Fruit fly (Drosophila melanogaster) whole organism, embryonic: ENCODE results near the gene lectin-33A.

Experiments
- ATbp ChIP-seq: fragments of 200-800 bp; sonication (Bioruptor generic); optimal IDR thresholded peaks from 2 replicates; lab custom pipeline; 2017; ENCODE audit warnings: missing biosample characterization, mild to moderate bottlenecking, missing genetic modification characterization, missing genetic modification reagents
- Abd-B ChIP-seq: fragments of 200-800 bp; sonication (Bioruptor generic); optimal IDR thresholded peaks from 2 replicates; lab custom pipeline; 2018; ENCODE audit warnings: missing biosample characterization, mild to moderate bottlenecking, missing genetic modification characterization, moderate library complexity
- Blimp-1 ChIP-seq: fragments of 200-800 bp; sonication (Bioruptor generic); optimal IDR thresholded peaks from 3 replicates; lab custom pipeline; 2018; ENCODE audit warnings: missing biosample characterization, missing genetic modification characterization, mild to moderate bottlenecking, moderate library complexity, missing genetic modification reagents
- BtbVII ChIP-seq: fragments of 200-800 bp; sonication (Bioruptor generic); optimal IDR thresholded peaks from 3 replicates; lab custom pipeline; 2017; ENCODE audit warnings: missing biosample characterization, mild to moderate bottlenecking, missing genetic modification characterization
- CG10147 ChIP-seq: fragments of 200-800 bp; sonication (Bioruptor generic); optimal IDR thresholded peaks from 2 replicates; lab custom pipeline; 2019; ENCODE audit warnings: missing biosample characterization, mild to moderate bottlenecking, missing genetic modification characterization, moderate library complexity
- CG11456 ChIP-seq: fragments of 200-800 bp; sonication (Bioruptor generic); IDR thresholded peaks from 3 replicates; pipeline ENCODE4 v1.3.6; 2022; ENCODE audit warnings: missing biosample characterization, missing genetic modification characterization
- CG11504 ChIP-seq: fragments of 200-800 bp; sonication (Bioruptor generic); optimal IDR thresholded peaks from 3 replicates; lab custom pipeline; 2019; ENCODE audit warnings: missing biosample characterization, mild to moderate bottlenecking, missing genetic modification characterization, moderate library complexity
- CG12155 ChIP-seq: fragments of 200-800 bp; sonication (Bioruptor generic); optimal IDR thresholded peaks from 3 replicates; lab custom pipeline; 2016; ENCODE audit warnings: missing biosample characterization, missing genetic modification characterization
- CG15514 ChIP-seq: fragments of 200-800 bp; sonication (Bioruptor generic); optimal IDR thresholded peaks from 3 replicates; lab custom pipeline; 2017; ENCODE audit warnings: missing biosample characterization, missing genetic modification characterization, mild to moderate bottlenecking, moderate library complexity, missing genetic modification reagents
- CG1602 ChIP-seq: fragments of 200-800 bp; sonication (Bioruptor generic); optimal IDR thresholded peaks from 3 replicates; lab custom pipeline; 2016; ENCODE audit warnings: missing biosample characterization, missing genetic modification characterization
- CG18262 ChIP-seq: fragments of 200-800 bp; optimal IDR thresholded peaks from 3 replicates; lab custom pipeline; 2019; ENCODE audit warnings: missing biosample characterization, mild to moderate bottlenecking, missing genetic modification characterization, moderate library complexity
- CG1832 ChIP-seq: fragments of 200-800 bp; sonication (Bioruptor generic); optimal IDR thresholded peaks from 2 replicates; lab custom pipeline; 2017; ENCODE audit warnings: missing biosample characterization, mild to moderate bottlenecking, missing genetic modification characterization, inconsistent platforms
- CG31388 ChIP-seq: fragments of 200-800 bp; sonication (Bioruptor generic); optimal IDR thresholded peaks from 2 replicates; lab custom pipeline; 2016; ENCODE audit warnings: missing biosample characterization, missing genetic modification characterization
- CG32532 ChIP-seq: fragments of 200-800 bp; sonication (Bioruptor generic); IDR thresholded peaks from 2 replicates; pipeline ENCODE4 v1.3.6; 2022; ENCODE audit warnings: missing biosample characterization, missing genetic modification characterization
- CG3407 ChIP-seq: fragments of 200-800 bp; sonication (Bioruptor generic); optimal IDR thresholded peaks from 2 replicates; lab custom pipeline; 2018; ENCODE audit warnings: missing biosample characterization, mild to moderate bottlenecking, missing genetic modification characterization
- CG34376 ChIP-seq: fragments of 200-800 bp; sonication (Bioruptor generic); optimal IDR thresholded peaks from 2 replicates; lab custom pipeline; 2018; ENCODE audit warnings: missing biosample characterization, mild to moderate bottlenecking, missing genetic modification characterization
- CG4424 ChIP-seq: fragments of 200-800 bp; sonication (Bioruptor generic); optimal IDR thresholded peaks from 3 replicates; lab custom pipeline; 2016; ENCODE audit warnings: missing biosample characterization, missing genetic modification characterization
- CG6654 ChIP-seq: fragments of 200-800 bp; sonication (Bioruptor generic); optimal IDR thresholded peaks from 2 replicates; lab custom pipeline; 2017; ENCODE audit warnings: missing biosample characterization, mild to moderate bottlenecking, missing genetic modification characterization
- CG8290 ChIP-seq, 3 experiments: fragments of 200-800 bp; sonication (Bioruptor generic); optimal IDR thresholded peaks; 2 replicates each; lab custom pipeline; 2016 to 2019; ENCODE audit warnings: missing biosample characterization in 3 of 3, missing genetic modification characterization in 3 of 3, mild to moderate bottlenecking in 2 of 3, moderate library complexity in 1 of 3
- Fer1 ChIP-seq: fragments of 200-800 bp; sonication (Bioruptor generic); optimal IDR thresholded peaks from 2 replicates; lab custom pipeline; 2017; ENCODE audit warnings: missing biosample characterization, mild to moderate bottlenecking, missing genetic modification characterization
- Fer3 ChIP-seq: fragments of 200-800 bp; sonication (Bioruptor generic); optimal IDR thresholded peaks from 2 replicates; lab custom pipeline; 2018; ENCODE audit warnings: missing biosample characterization, mild to moderate bottlenecking, missing genetic modification characterization, moderate library complexity
- H15 ChIP-seq: fragments of 200-800 bp; sonication (Bioruptor generic); IDR thresholded peaks from 3 replicates; pipeline ENCODE4 v1.3.6; 2022; ENCODE audit warnings: missing biosample characterization, missing genetic modification characterization
- Hand ChIP-seq: fragments of 200-800 bp; sonication (Bioruptor generic); optimal IDR thresholded peaks from 2 replicates; lab custom pipeline; 2017; ENCODE audit warnings: mild to moderate bottlenecking, missing biosample characterization, missing genetic modification reagents, missing genetic modification characterization
- Hmr ChIP-seq: fragments of 200-800 bp; sonication (Bioruptor generic); optimal IDR thresholded peaks from 3 replicates; lab custom pipeline; 2017; ENCODE audit warnings: mild to moderate bottlenecking, missing biosample characterization, missing genetic modification reagents, missing genetic modification characterization
- Med ChIP-seq: fragments of 200-800 bp; sonication (Bioruptor generic); peaks from one replicate; lab custom pipeline; 2016; ENCODE audit warnings: missing biosample characterization, missing genetic modification characterization, mild to moderate bottlenecking, inconsistent platforms, moderate library complexity
- Mrtf ChIP-seq: fragments of 200-800 bp; sonication (Bioruptor generic); IDR thresholded peaks from 3 replicates; pipeline ENCODE4 v1.3.6; 2022; ENCODE audit warnings: missing biosample characterization, missing genetic modification characterization
- Oaz ChIP-seq: fragments of 200-800 bp; sonication (Bioruptor generic); IDR thresholded peaks from 2 replicates; pipeline ENCODE4 v1.3.6; 2022; ENCODE audit warnings: missing biosample characterization, missing genetic modification characterization
- Pdp1 ChIP-seq, 2 experiments: fragments of 200-800 bp; sonication (Bioruptor generic); optimal IDR thresholded peaks; 3 replicates each; lab custom pipeline; 2016; ENCODE audit warnings: missing biosample characterization in 2 of 2, missing genetic modification characterization in 2 of 2, mild to moderate bottlenecking in 1 of 2, moderate library complexity in 1 of 2
- Ssrp ChIP-seq: fragments of 200-800 bp; sonication (Bioruptor generic); optimal IDR thresholded peaks from 2 replicates; lab custom pipeline; 2018; ENCODE audit warnings: missing biosample characterization, mild to moderate bottlenecking, missing genetic modification characterization, moderate library complexity
- Stat92E ChIP-seq, 3 experiments: fragments of >200 bp in 2 of 3; fragments of 200-800 bp in 1 of 3; sonication (Bioruptor generic) in 1 of 3; optimal IDR thresholded peaks; 2 replicates each; lab custom pipeline; 2017 to 2019; ENCODE audit warnings: missing biosample characterization in 3 of 3, missing genetic modification characterization in 3 of 3, mild to moderate bottlenecking in 1 of 3, moderate library complexity in 1 of 3
- Trl ChIP-seq, 3 experiments: fragments of >200 bp in 2 of 3; fragments of 200-800 bp in 1 of 3; sonication (Bioruptor generic) in 1 of 3; optimal IDR thresholded peaks; 2 replicates in 1 of 3; 3 replicates in 2 of 3; lab custom pipeline; 2016 to 2017; ENCODE audit warnings: missing biosample characterization in 1 of 3, missing genetic modification characterization in 1 of 3
- Vsx1 ChIP-seq: fragments of 200-800 bp; sonication (Bioruptor generic); optimal IDR thresholded peaks from 2 replicates; lab custom pipeline; 2017; ENCODE audit warnings: missing biosample characterization, mild to moderate bottlenecking, missing genetic modification characterization, missing genetic modification reagents
- ap ChIP-seq: fragments of 200-800 bp; sonication (Bioruptor generic); IDR thresholded peaks from 2 replicates; pipeline ENCODE4 v1.3.6; 2022; ENCODE audit warnings: missing biosample characterization, missing genetic modification characterization
- cato ChIP-seq: fragments of 200-800 bp; sonication (Bioruptor generic); optimal IDR thresholded peaks from 2 replicates; lab custom pipeline; 2016; ENCODE audit warnings: missing biosample characterization, missing genetic modification characterization, borderline replicate concordance
- cg ChIP-seq: fragments of 200-800 bp; sonication (Bioruptor generic); optimal IDR thresholded peaks from 3 replicates; lab custom pipeline; 2019; ENCODE audit warnings: missing biosample characterization, mild to moderate bottlenecking, missing genetic modification characterization, moderate library complexity
- chinmo ChIP-seq: fragments of 200-800 bp; sonication (Bioruptor generic); IDR thresholded peaks from 4 replicates; pipeline ENCODE4 v1.3.6; 2022; ENCODE audit warnings: missing biosample characterization, missing genetic modification characterization; ENCODE audit not compliant: partially characterized antibody
- chm ChIP-seq: fragments of 200-800 bp; sonication (Bioruptor generic); IDR thresholded peaks from 2 replicates; pipeline ENCODE4 v1.3.6; 2022; ENCODE audit warnings: missing biosample characterization, missing genetic modification characterization
- crc ChIP-seq: fragments of 200-800 bp; sonication (Bioruptor generic); optimal IDR thresholded peaks from 2 replicates; lab custom pipeline; 2016; ENCODE audit warnings: missing biosample characterization, missing genetic modification characterization
- fd64A ChIP-seq: fragments of 200-800 bp; sonication (Bioruptor generic); optimal IDR thresholded peaks from 3 replicates; lab custom pipeline; 2018; ENCODE audit warnings: missing biosample characterization, mild to moderate bottlenecking, missing genetic modification characterization
- fru ChIP-seq: fragments of >200 bp; optimal IDR thresholded peaks from 2 replicates; lab custom pipeline; 2017
- grn ChIP-seq: fragments of 200-800 bp; sonication (Bioruptor generic); optimal IDR thresholded peaks from 3 replicates; lab custom pipeline; 2017; ENCODE audit warnings: missing biosample characterization, missing genetic modification characterization
- kni ChIP-seq: fragments of 200-800 bp; sonication (Bioruptor generic); optimal IDR thresholded peaks from 3 replicates; lab custom pipeline; 2017; ENCODE audit warnings: mild to moderate bottlenecking, missing biosample characterization, missing genetic modification reagents, missing genetic modification characterization
- lola ChIP-seq, 3 experiments: fragments of >200 bp in 2 of 3; fragments of 200-800 bp in 1 of 3; sonication (Bioruptor generic) in 1 of 3; optimal IDR thresholded peaks; 2 replicates each; lab custom pipeline; 2017 to 2019; ENCODE audit warnings: missing biosample characterization in 3 of 3, missing genetic modification characterization in 3 of 3, mild to moderate bottlenecking in 1 of 3, moderate library complexity in 1 of 3
- pfk ChIP-seq: fragments of 200-800 bp; sonication (Bioruptor generic); optimal IDR thresholded peaks from 2 replicates; lab custom pipeline; 2018; ENCODE audit warnings: missing biosample characterization, mild to moderate bottlenecking, missing genetic modification characterization, moderate library complexity
- run ChIP-seq: fragments of 200-800 bp; sonication (Bioruptor generic); optimal IDR thresholded peaks from 3 replicates; lab custom pipeline; 2018; ENCODE audit warnings: missing biosample characterization, mild to moderate bottlenecking, missing genetic modification characterization
- slou ChIP-seq: fragments of 200-800 bp; sonication (Bioruptor generic); optimal IDR thresholded peaks from 3 replicates; lab custom pipeline; 2016; ENCODE audit warnings: missing biosample characterization, missing genetic modification characterization
- so ChIP-seq: fragments of 200-800 bp; sonication (Bioruptor generic); IDR thresholded peaks from 3 replicates; pipeline ENCODE4 v1.3.6; 2022; ENCODE audit warnings: missing biosample characterization, missing genetic modification characterization

lectin-33A gene

DNA sequence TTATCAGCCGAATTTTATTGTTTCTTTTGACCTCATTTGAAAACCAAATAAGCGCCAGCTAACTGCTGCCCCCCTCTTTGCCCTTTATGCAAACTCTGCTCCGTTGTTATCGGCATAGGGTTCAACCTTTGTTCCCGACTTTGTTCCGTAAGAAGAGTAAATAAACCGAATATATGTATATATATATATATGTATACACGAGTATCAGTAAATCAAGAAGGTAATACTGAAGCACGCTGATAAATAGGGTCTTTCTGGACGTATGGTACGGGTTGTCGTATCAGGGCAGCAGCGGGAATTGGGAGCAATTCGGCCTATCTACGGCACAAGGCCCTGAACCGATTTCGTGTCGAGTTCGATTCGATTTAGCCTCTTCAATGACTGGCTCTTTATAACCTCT, 37.0 kb downstream of the lectin-33A start (continued):
- TF ChIP-seq CG4424 (GFP tag; lab: Kevin White, UChicago) (no peak), fru (lab: Kevin White, UChicago) (no peak), CG10147 (GFP tag; lab: Kevin White, UChicago) (no peak), CG31388 (GFP tag; lab: Kevin White, UChicago) (no peak), CG18262 (tag; lab: Kevin White, UChicago) (no peak), Mrtf (GFP tag; lab: Robert Waterston, UW) (no peak), Vsx1 (GFP tag; lab: Kevin White, UChicago) (peak; percentile 41), pfk (GFP tag; lab: Kevin White, UChicago) (no peak), Abd-B (GFP tag; lab: Kevin White, UChicago) (no peak), CG32532 (GFP tag; lab: Robert Waterston, UW) (no peak), Oaz (GFP tag; lab: Robert Waterston, UW) (no peak), Stat92E (GFP tag; optimal IDR thresholded peaks at IDR 0.05; lab: Kevin White, UChicago) (no peak), Pdp1 (GFP tag; optimal IDR thresholded peaks at IDR 0.05; lab: Kevin White, UChicago) (peak in 1 of 2 experiments; percentile 58), Hand (GFP tag; lab: Kevin White, UChicago) (no peak), CG11504 (tag; lab: Kevin White, UChicago) (no peak), CG3407 (peak; percentile 2), CG1602 (GFP tag; lab: Kevin White, UChicago) (no peak), Ssrp (tag; lab: Kevin White, UChicago) (no peak), ATbp (GFP tag; lab: Kevin White, UChicago) (peak; percentile 40), fd64A (GFP tag; lab: Kevin White, UChicago) (no peak), CG11456 (GFP tag; lab: Robert Waterston, UW) (0 out of 3 replicates have a peak, but pooled peaks have one; percentile 5), CG8290 (GFP tag; optimal IDR thresholded peaks at IDR 0.05; lab: Kevin White, UChicago) (no peak), CG8290 (tag; optimal IDR thresholded peaks at IDR 0.05; lab: Kevin White, UChicago) (no peak), CG34376 (GFP tag; lab: Kevin White, UChicago) (no peak), Fer1 (GFP tag; lab: Kevin White, UChicago) (no peak)

DNA sequence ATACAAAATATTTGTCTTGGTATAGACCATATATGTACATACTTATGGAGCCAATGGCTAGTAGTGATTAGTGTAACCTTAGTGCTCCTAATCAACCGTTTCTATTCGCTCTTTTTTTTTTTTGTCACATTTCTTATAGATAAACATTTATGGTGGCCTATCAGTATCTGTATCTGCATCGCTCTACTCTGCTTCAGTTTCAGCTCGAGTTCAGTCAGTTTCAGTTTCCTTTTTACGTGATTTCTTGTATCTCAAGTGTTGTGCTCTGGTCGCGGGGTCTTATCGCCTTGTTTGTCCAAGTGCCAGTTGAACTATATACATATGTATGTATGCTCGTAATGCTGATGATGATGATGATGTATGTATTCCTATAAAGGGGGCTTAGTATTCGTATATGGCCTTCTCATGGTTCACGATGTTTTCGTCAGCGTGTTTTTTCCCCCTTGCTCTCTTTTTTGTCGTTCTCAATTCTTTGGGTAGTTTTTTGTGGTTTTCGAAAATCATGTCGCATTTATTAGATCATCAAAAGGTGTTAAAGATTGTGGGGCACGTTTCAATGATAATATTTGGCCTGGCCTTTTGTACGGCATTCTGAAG, 37.8 kb downstream of the lectin-33A start:
- peak; percentile 30; the same call in 1 of the 2 replicates for TF ChIP-seq chm (GFP tag; lab: Robert Waterston, UW)
- no peak for TF ChIP-seq ap
- no peak for TF ChIP-seq CG1832 (GFP tag; lab: Kevin White, UChicago)
- TF ChIP-seq grn (GFP tag; lab: Kevin White, UChicago) = peak; percentile 99
- TF ChIP-seq kni = peak; percentile 31
- TF ChIP-seq CG15514 (GFP tag; lab: Kevin White, UChicago) = peak; percentile 1
- no peak for TF ChIP-seq CG12155 (GFP tag; lab: Kevin White, UChicago)
- peak in 1 of 2 experiments; percentile 6 for TF ChIP-seq Trl (optimal IDR thresholded peaks at IDR 0.05; lab: Kevin White, UChicago)
- TF ChIP-seq Trl (GFP tag; optimal IDR thresholded peaks at IDR 0.05; lab: Kevin White, UChicago) = no peak
- TF ChIP-seq H15 (GFP tag; lab: Robert Waterston, UW) = no peak
- no peak for TF ChIP-seq cato (GFP tag; lab: Kevin White, UChicago)
- peak; percentile 22 for TF ChIP-seq Hmr (GFP tag; lab: Kevin White, UChicago)
- TF ChIP-seq cg (GFP tag; lab: Kevin White, UChicago) = peak; percentile 35
- TF ChIP-seq crc (GFP tag; lab: Kevin White, UChicago) = no peak
- TF ChIP-seq run (tag; lab: Kevin White, UChicago) = peak; percentile 16
- TF ChIP-seq Blimp-1 (GFP tag; lab: Kevin White, UChicago) = peak; percentile 23
- no peak for TF ChIP-seq lola (GFP tag; optimal IDR thresholded peaks at IDR 0.05; lab: Kevin White, UChicago)
- peak; percentile 63 for TF ChIP-seq Med
- no peak for TF ChIP-seq Fer3 (tag; lab: Kevin White, UChicago)
- no peak for TF ChIP-seq BtbVII (GFP tag; lab: Kevin White, UChicago)
- TF ChIP-seq chinmo (GFP tag; lab: Robert Waterston, UW) = 0 out of 4 replicates have a peak, but pooled peaks have one; percentile 63
- no peak for TF ChIP-seq so (GFP tag; lab: Robert Waterston, UW)
- no peak for TF ChIP-seq CG6654 (GFP tag; lab: Kevin White, UChicago)
- TF ChIP-seq slou (GFP tag; lab: Kevin White, UChicago) = no peak
